ENCODE assay signal across 5 fruit fly cellular contexts in genomic region chr2L:16715841-16716701, dm6.
A peak's percentile ranks its signal among the peaks of the same experiment; 100 is the strongest.
TF ChIP-seq lines count a peak whose summit lies in the region.

Gene Cyt-c-d, plus strand, starts transcription at chr2L:16715891.
Gene CG31808, minus strand, starts transcription at chr2L:16716195.

- TF ChIP-seq CTCF in whole organism, embryonic (GFP tag; optimal IDR thresholded peaks at IDR 0.05; lab: Kevin White, UChicago) = peak; percentile 71

TF ChIP-seq in whole organism, adult, 20 proteins besides CTCF, POLR2A, EP300 and RAD21 (continues in another document):
- peak; percentile 49 for TF ChIP-seq Crg-1 (GFP tag; optimal IDR thresholded peaks at IDR 0.05; lab: Kevin White, UChicago)
- peak; percentile 71 for TF ChIP-seq CG5204 (GFP tag; optimal IDR thresholded peaks at IDR 0.05; lab: Kevin White, UChicago)
- peak; percentile 43 for TF ChIP-seq Mnt (GFP tag; optimal IDR thresholded peaks at IDR 0.05; lab: Kevin White, UChicago)
- peak; percentile 88 for TF ChIP-seq CG33017 (tag; optimal IDR thresholded peaks at IDR 0.05; lab: Kevin White, UChicago)
- TF ChIP-seq Hr96 (GFP tag; optimal IDR thresholded peaks at IDR 0.05; lab: Kevin White, UChicago) = peak; percentile 70
- TF ChIP-seq bab1 (GFP tag; optimal IDR thresholded peaks at IDR 0.05; lab: Kevin White, UChicago) = peak; percentile 88
- peak; percentile 68 for TF ChIP-seq cic (GFP tag; optimal IDR thresholded peaks at IDR 0.05; lab: Kevin White, UChicago)
- no peak for TF ChIP-seq cnc (optimal IDR thresholded peaks at IDR 0.05; lab: Kevin White, UChicago)
- TF ChIP-seq tj (GFP tag; optimal IDR thresholded peaks at IDR 0.05; lab: Kevin White, UChicago) = peak; percentile 83
- TF ChIP-seq pad (GFP tag; optimal IDR thresholded peaks at IDR 0.05; lab: Kevin White, UChicago) = peak; percentile 53
- no peak for TF ChIP-seq ovo (GFP tag; optimal IDR thresholded peaks at IDR 0.05; lab: Kevin White, UChicago)
- peak; percentile 85 for TF ChIP-seq CG7045 (GFP tag; optimal IDR thresholded peaks at IDR 0.05; lab: Kevin White, UChicago)
- peak; percentile 85 for TF ChIP-seq CG14711 (tag; optimal IDR thresholded peaks at IDR 0.05; lab: Kevin White, UChicago)
- TF ChIP-seq CG12768 (GFP tag; optimal IDR thresholded peaks at IDR 0.05; lab: Kevin White, UChicago) = peak; percentile 69
- peak; percentile 49 for TF ChIP-seq Clk (GFP tag; optimal IDR thresholded peaks at IDR 0.05; lab: Kevin White, UChicago)
- peak; percentile 83 for TF ChIP-seq CG11617 (GFP tag; optimal IDR thresholded peaks at IDR 0.05; lab: Kevin White, UChicago)
- TF ChIP-seq CG7101 (tag; optimal IDR thresholded peaks at IDR 0.05; lab: Kevin White, UChicago) = peak; percentile 89
- TF ChIP-seq CG1620 (GFP tag; optimal IDR thresholded peaks at IDR 0.05; lab: Kevin White, UChicago) = peak; percentile 34

TF ChIP-seq in whole organism, embryonic, 481 proteins besides CTCF, POLR2A, EP300 and RAD21 (continues in another document):
- TF ChIP-seq Doc3 (GFP tag; IDR thresholded peaks at IDR 0.05; lab: Robert Waterston, UW; ENCODE audit: partially characterized antibody) (no peak), sens (GFP tag; lab: Kevin White, UChicago) (peak; percentile 100), Gsc (GFP tag; IDR thresholded peaks at IDR 0.05; lab: Robert Waterston, UW) (peak; percentile 92), dmrt99B (tag; optimal IDR thresholded peaks at IDR 0.05; lab: Kevin White, UChicago) (peak; percentile 99), bbx (GFP tag; IDR thresholded peaks at IDR 0.05; lab: Robert Waterston, UW; ENCODE audit: partially characterized antibody) (peak; percentile 63), hb (GFP tag; IDR thresholded peaks at IDR 0.05; lab: Robert Waterston, UW; ENCODE audit: partially characterized antibody) (0 out of 3 replicates have a peak, but pooled peaks have one; percentile 42), Xrp1 (GFP tag; IDR thresholded peaks at IDR 0.05; lab: Robert Waterston, UW) (peak; percentile 98), twi (tag; optimal IDR thresholded peaks at IDR 0.05; lab: Kevin White, UChicago) (peak; percentile 90), CG12299 (tag; optimal IDR thresholded peaks at IDR 0.05; lab: Kevin White, UChicago) (peak; percentile 96), croc (GFP tag; conservative IDR thresholded peaks at IDR 0.05; lab: Robert Waterston, UW) (peak; percentile 97), CG34224 (GFP tag; IDR thresholded peaks at IDR 0.05; lab: Robert Waterston, UW; ENCODE audit: partially characterized antibody) (0 out of 3 replicates have a peak, but pooled peaks have one; percentile 7), Hr51 (GFP tag; optimal IDR thresholded peaks at IDR 0.05; lab: Kevin White, UChicago) (peak; percentile 85 to 98), CG17912 (GFP tag; optimal IDR thresholded peaks at IDR 0.05; lab: Kevin White, UChicago) (peak; percentile 75), CG7963 (GFP tag; IDR thresholded peaks at IDR 0.05; lab: Robert Waterston, UW; ENCODE audit: partially characterized antibody) (no peak), CG4707 (GFP tag; optimal IDR thresholded peaks at IDR 0.05; lab: Kevin White, UChicago) (peak; percentile 93), CG6765 (GFP tag; optimal IDR thresholded peaks at IDR 0.05; lab: Kevin White, UChicago) (peak; percentile 92), CG10147 (GFP tag; optimal IDR thresholded peaks at IDR 0.05; lab: Kevin White, UChicago) (peak; percentile 85)

TF ChIP-seq in whole organism, prepupa, 60 proteins besides CTCF, POLR2A, EP300 and RAD21 (continues in another document):
- TF ChIP-seq CG34406 (GFP tag; optimal IDR thresholded peaks at IDR 0.05; lab: Kevin White, UChicago) (peak; percentile 96), CG3919 (GFP tag; optimal IDR thresholded peaks at IDR 0.05; lab: Kevin White, UChicago) (peak; percentile 99), Sox102F (GFP tag; optimal IDR thresholded peaks at IDR 0.05; lab: Kevin White, UChicago) (peak; percentile 97), cyc (GFP tag; optimal IDR thresholded peaks at IDR 0.05; lab: Kevin White, UChicago) (peak; percentile 97), Ets96B (tag; optimal IDR thresholded peaks at IDR 0.05; lab: Kevin White, UChicago) (peak; percentile 94), CG6163 (GFP tag; IDR thresholded peaks at IDR 0.05; lab: Robert Waterston, UW) (peak; percentile 99), CG9139 (GFP tag; optimal IDR thresholded peaks at IDR 0.05; lab: Kevin White, UChicago) (peak; percentile 84), Blimp-1 (GFP tag; optimal IDR thresholded peaks at IDR 0.05; lab: Kevin White, UChicago) (peak; percentile 85), topi (GFP tag; optimal IDR thresholded peaks at IDR 0.05; lab: Kevin White, UChicago) (peak; percentile 97), CG6792 (GFP tag; optimal IDR thresholded peaks at IDR 0.05; lab: Kevin White, UChicago) (peak; percentile 97), CG15336 (GFP tag; IDR thresholded peaks at IDR 0.05; lab: Robert Waterston, UW) (peak; percentile 100), dac (GFP tag; optimal IDR thresholded peaks at IDR 0.05; lab: Kevin White, UChicago) (peak; percentile 99), CG32006 (GFP tag; optimal IDR thresholded peaks at IDR 0.05; lab: Kevin White, UChicago) (peak; percentile 99), lz (GFP tag; optimal IDR thresholded peaks at IDR 0.05; lab: Kevin White, UChicago) (peak; percentile 97), Gug (GFP tag; IDR thresholded peaks at IDR 0.05; lab: Robert Waterston, UW) (peak; percentile 97), fkh (GFP tag; optimal IDR thresholded peaks at IDR 0.05; lab: Kevin White, UChicago) (peak; percentile 61), dsx (GFP tag; optimal IDR thresholded peaks at IDR 0.05; lab: Kevin White, UChicago; ENCODE audit: poor library complexity, severe bottlenecking) (peak; percentile 93), CG6808 (GFP tag; optimal IDR thresholded peaks at IDR 0.05; lab: Kevin White, UChicago) (peak; percentile 92), Lpt (GFP tag; optimal IDR thresholded peaks at IDR 0.05; lab: Kevin White, UChicago) (peak; percentile 99)

TF ChIP-seq in whole organism, pupa, 21 proteins besides CTCF, POLR2A, EP300 and RAD21 (continues in another document):
- peak; percentile 95 for TF ChIP-seq CG9948 (tag; optimal IDR thresholded peaks at IDR 0.05; lab: Kevin White, UChicago)
- peak; percentile 99 for TF ChIP-seq CG32121 (GFP tag; IDR thresholded peaks at IDR 0.05; lab: Robert Waterston, UW)
- peak; percentile 98 for TF ChIP-seq Pif1A (GFP tag; optimal IDR thresholded peaks at IDR 0.05; lab: Kevin White, UChicago)
- TF ChIP-seq Pif1B (GFP tag; optimal IDR thresholded peaks at IDR 0.05; lab: Kevin White, UChicago) = peak; percentile 98
- TF ChIP-seq CG13204 (GFP tag; optimal IDR thresholded peaks at IDR 0.05; lab: Kevin White, UChicago) = peak; percentile 82
- peak; percentile 95 for TF ChIP-seq CG10348 (GFP tag; IDR thresholded peaks at IDR 0.05; lab: Robert Waterston, UW)
- peak; percentile 99 for TF ChIP-seq Ets98B (GFP tag; IDR thresholded peaks at IDR 0.05; lab: Robert Waterston, UW)
- TF ChIP-seq CG34367 (tag; optimal IDR thresholded peaks at IDR 0.05; lab: Kevin White, UChicago) = peak; percentile 93
- TF ChIP-seq CG12605 (GFP tag; IDR thresholded peaks at IDR 0.05; lab: Robert Waterston, UW) = peak; percentile 99
- peak; percentile 32 for TF ChIP-seq EcR (GFP tag; optimal IDR thresholded peaks at IDR 0.05; lab: Kevin White, UChicago)
- no peak; the same call in 2 of the 3 replicates for TF ChIP-seq CG4496 (GFP tag; IDR thresholded peaks at IDR 0.05; lab: Robert Waterston, UW)
- peak; percentile 99 for TF ChIP-seq CG14655 (GFP tag; optimal IDR thresholded peaks at IDR 0.05; lab: Kevin White, UChicago)
- TF ChIP-seq rn (GFP tag; IDR thresholded peaks at IDR 0.05; lab: Robert Waterston, UW) = peak; percentile 97
- TF ChIP-seq fd96Ca (GFP tag; IDR thresholded peaks at IDR 0.05; lab: Robert Waterston, UW) = peak; percentile 99
- TF ChIP-seq CG8159 (tag; optimal IDR thresholded peaks at IDR 0.05; lab: Kevin White, UChicago) = peak; percentile 94
- peak; percentile 96 for TF ChIP-seq Snoo (tag; optimal IDR thresholded peaks at IDR 0.05; lab: Kevin White, UChicago)
- TF ChIP-seq CG15710 (tag; optimal IDR thresholded peaks at IDR 0.05; lab: Kevin White, UChicago) = peak; percentile 94
- TF ChIP-seq CG17806 (tag; optimal IDR thresholded peaks at IDR 0.05; lab: Kevin White, UChicago) = peak; percentile 95
- peak; percentile 89 for TF ChIP-seq D1 (tag; optimal IDR thresholded peaks at IDR 0.05; lab: Kevin White, UChicago)
- peak; percentile 99 for TF ChIP-seq CG8301 (tag; optimal IDR thresholded peaks at IDR 0.05; lab: Kevin White, UChicago)

TF ChIP-seq in whole organism, wandering third instar larva, 38 proteins besides CTCF, POLR2A, EP300 and RAD21 (continues in another document):
- TF ChIP-seq Myc (optimal IDR thresholded peaks at IDR 0.05; lab: Kevin White, UChicago) (no peak), sage (GFP tag; optimal IDR thresholded peaks at IDR 0.05; lab: Kevin White, UChicago) (peak; percentile 95), Mio (GFP tag; optimal IDR thresholded peaks at IDR 0.05; lab: Kevin White, UChicago) (no peak), Hr78 (GFP tag; optimal IDR thresholded peaks at IDR 0.05; lab: Kevin White, UChicago) (no peak), GATAd (GFP tag; optimal IDR thresholded peaks at IDR 0.05; lab: Kevin White, UChicago) (peak; percentile 24), dl (GFP tag; optimal IDR thresholded peaks at IDR 0.05; lab: Kevin White, UChicago; ENCODE audit: insufficient read depth in 1 of 2, partially characterized antibody in 2 of 2) (peak; percentile 52 to 85), HLH106 (tag; optimal IDR thresholded peaks at IDR 0.05; lab: Kevin White, UChicago) (peak; percentile 95), jim (GFP tag; optimal IDR thresholded peaks at IDR 0.05; lab: Kevin White, UChicago) (no peak), Rel (GFP tag; optimal IDR thresholded peaks at IDR 0.05; lab: Kevin White, UChicago) (peak; percentile 85), Rel (tag; optimal IDR thresholded peaks at IDR 0.05; lab: Kevin White, UChicago) (peak; percentile 64), Dfd (GFP tag; optimal IDR thresholded peaks at IDR 0.05; lab: Kevin White, UChicago) (no peak), fru (GFP tag; optimal IDR thresholded peaks at IDR 0.05; lab: Kevin White, UChicago) (peak; percentile 96), ey (GFP tag; optimal IDR thresholded peaks at IDR 0.05; lab: Kevin White, UChicago) (peak; percentile 95), Vsx2 (GFP tag; optimal IDR thresholded peaks at IDR 0.05; lab: Kevin White, UChicago; ENCODE audit: partially characterized antibody) (no peak), psq (GFP tag; optimal IDR thresholded peaks at IDR 0.05; lab: Kevin White, UChicago) (peak; percentile 91), brk (GFP tag; optimal IDR thresholded peaks at IDR 0.05; lab: Kevin White, UChicago) (peak; percentile 92), woc (GFP tag; optimal IDR thresholded peaks at IDR 0.05; lab: Kevin White, UChicago) (peak; percentile 92), Sp1 (GFP tag; optimal IDR thresholded peaks at IDR 0.05; lab: Kevin White, UChicago) (peak; percentile 94), br (GFP tag; optimal IDR thresholded peaks at IDR 0.05; lab: Kevin White, UChicago) (peak; percentile 95), tai (GFP tag; optimal IDR thresholded peaks at IDR 0.05; lab: Kevin White, UChicago) (peak; percentile 87), Dif (GFP tag; optimal IDR thresholded peaks at IDR 0.05; lab: Kevin White, UChicago; ENCODE audit: partially characterized antibody) (peak; percentile 93), CrebA (GFP tag; optimal IDR thresholded peaks at IDR 0.05; lab: Kevin White, UChicago; ENCODE audit: borderline replicate concordance) (peak; percentile 75)
